Worm (Caenorhabditis elegans) whole organism, midembryonic: Measurements from ENCODE around the gene oig-3.

Experiments
- flt-1 ChIP-seq: fragments of 200-800 bp; sonication (Bioruptor generic); IDR thresholded peaks from 2 replicates; pipeline ENCODE4 v1.3.6; 2022; ENCODE audit warnings: missing genetic modification characterization, missing compliant biosample characterization
- ref-1 ChIP-seq: fragments of 200-800 bp; sonication (Bioruptor generic); conservative IDR thresholded peaks from 2 replicates; pipeline ENCODE4 v1.3.6; 2022; ENCODE audit warnings: missing genetic modification reagents, missing genetic modification characterization, missing compliant biosample characterization

- no peak for TF ChIP-seq ref-1
- no peak for TF ChIP-seq flt-1 (GFP tag; lab: Robert Waterston, UW)
Measured at ce11 chrV:14744824-14745223, 15.4 kb downstream of the oig-3 start.
